Fruit fly (Drosophila melanogaster): ENCODE results near the gene mask.
A peak's percentile ranks its signal among the peaks of the same experiment; 100 is the strongest.

The mask gene

DNA sequence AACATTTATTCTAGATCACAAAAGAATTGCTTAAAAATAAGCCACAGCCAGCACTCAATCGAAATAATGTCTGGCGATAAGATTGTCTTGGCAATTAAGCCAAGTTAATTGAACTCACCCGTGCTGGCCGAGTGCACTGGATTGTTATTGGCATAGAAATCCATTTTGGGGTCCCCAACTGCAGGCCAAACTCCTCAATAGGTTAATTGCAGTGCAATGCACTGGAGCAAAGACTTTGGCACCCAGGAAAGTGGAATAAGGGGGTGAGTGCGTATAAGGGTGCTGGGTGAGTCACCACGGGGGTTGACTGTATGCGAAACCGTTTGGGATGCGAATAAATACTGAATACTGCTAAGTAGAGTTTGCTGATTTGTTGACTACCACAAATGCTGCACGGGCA, 32.6 kb downstream of the mask start:
- no peak for TF ChIP-seq CG8159 (tag; optimal IDR thresholded peaks at IDR 0.05)
- TF ChIP-seq EcR (GFP tag; optimal IDR thresholded peaks at IDR 0.05): no peak
- TF ChIP-seq CG8301 (tag; optimal IDR thresholded peaks at IDR 0.05): no peak
- TF ChIP-seq Pif1A (GFP tag; optimal IDR thresholded peaks at IDR 0.05): no peak
- no peak for TF ChIP-seq Snoo (tag; optimal IDR thresholded peaks at IDR 0.05)

DNA sequence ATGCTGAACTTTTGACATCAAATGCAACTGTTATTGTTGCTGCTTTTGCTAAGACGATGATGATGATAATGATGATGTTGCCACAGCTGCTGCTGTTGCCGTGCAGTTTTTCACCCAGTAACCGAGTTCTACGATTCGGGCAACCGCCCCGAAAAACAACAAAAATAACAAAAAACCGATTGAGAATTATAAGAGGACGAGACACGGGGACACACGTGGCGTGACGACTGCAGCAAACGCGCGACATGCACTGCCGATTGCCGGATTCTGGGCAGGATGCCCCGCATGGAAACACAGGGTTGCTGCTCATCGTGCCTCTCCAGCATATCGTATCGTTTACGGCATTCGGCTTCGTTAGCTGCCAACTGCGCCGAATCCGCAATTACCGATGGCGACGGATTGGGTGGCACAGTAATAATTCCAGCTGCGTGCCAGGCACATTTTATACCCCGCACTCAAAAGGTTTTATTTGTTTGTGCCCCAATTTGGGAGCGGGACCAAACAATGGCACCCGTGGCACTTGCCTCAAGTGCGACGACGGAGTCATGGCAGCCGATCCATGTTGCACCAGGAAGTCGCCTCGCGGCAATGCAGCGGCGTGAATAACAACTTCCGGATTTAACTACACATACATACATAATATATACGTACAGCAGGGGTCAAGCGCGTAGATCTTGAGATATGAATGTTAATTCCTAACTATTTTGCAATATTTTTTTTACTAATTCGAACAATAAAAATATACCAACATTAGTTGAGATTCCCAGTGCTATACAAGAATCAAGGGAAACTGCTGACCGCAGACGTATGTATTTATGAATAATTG, 33.4 kb downstream of the mask start:
- TF ChIP-seq CG4496 (GFP tag; IDR thresholded peaks at IDR 0.05): 0 out of 3 replicates have a peak, but pooled peaks have one; percentile 6
- TF ChIP-seq rn (GFP tag; IDR thresholded peaks at IDR 0.05): no peak
- TF ChIP-seq EcR (GFP tag; optimal IDR thresholded peaks at IDR 0.05): no peak
- TF ChIP-seq CG10348 (GFP tag; IDR thresholded peaks at IDR 0.05): no peak
- TF ChIP-seq CG17806 (tag; optimal IDR thresholded peaks at IDR 0.05): no peak
- TF ChIP-seq Pif1B (GFP tag; optimal IDR thresholded peaks at IDR 0.05): no peak
- TF ChIP-seq D1 (tag; optimal IDR thresholded peaks at IDR 0.05): no peak
- TF ChIP-seq Pif1A (GFP tag; optimal IDR thresholded peaks at IDR 0.05): peak; percentile 49
- TF ChIP-seq CG32121 (GFP tag; IDR thresholded peaks at IDR 0.05): no peak
- TF ChIP-seq CG12605 (GFP tag; IDR thresholded peaks at IDR 0.05): no peak
- TF ChIP-seq Snoo (tag; optimal IDR thresholded peaks at IDR 0.05): no peak
- TF ChIP-seq CG13204 (GFP tag; optimal IDR thresholded peaks at IDR 0.05): no peak
- TF ChIP-seq Ets98B (GFP tag; IDR thresholded peaks at IDR 0.05): 0 out of 2 replicates have a peak, but pooled peaks have one; percentile 5
- no peak for TF ChIP-seq gl (tag; optimal IDR thresholded peaks at IDR 0.05)
- TF ChIP-seq fd96Ca (GFP tag; IDR thresholded peaks at IDR 0.05): peak; percentile 13; the same call in 1 of the 3 replicates
- no peak for TF ChIP-seq CG34367 (tag; optimal IDR thresholded peaks at IDR 0.05)
- peak; percentile 46 for TF ChIP-seq CG8159 (tag; optimal IDR thresholded peaks at IDR 0.05)
- TF ChIP-seq CG15710 (tag; optimal IDR thresholded peaks at IDR 0.05): no peak
- TF ChIP-seq CG8301 (tag; optimal IDR thresholded peaks at IDR 0.05): peak; percentile 20
- peak; percentile 17 for TF ChIP-seq CG9948 (tag; optimal IDR thresholded peaks at IDR 0.05)
- TF ChIP-seq CG14655 (GFP tag; optimal IDR thresholded peaks at IDR 0.05): peak; percentile 30

DNA sequence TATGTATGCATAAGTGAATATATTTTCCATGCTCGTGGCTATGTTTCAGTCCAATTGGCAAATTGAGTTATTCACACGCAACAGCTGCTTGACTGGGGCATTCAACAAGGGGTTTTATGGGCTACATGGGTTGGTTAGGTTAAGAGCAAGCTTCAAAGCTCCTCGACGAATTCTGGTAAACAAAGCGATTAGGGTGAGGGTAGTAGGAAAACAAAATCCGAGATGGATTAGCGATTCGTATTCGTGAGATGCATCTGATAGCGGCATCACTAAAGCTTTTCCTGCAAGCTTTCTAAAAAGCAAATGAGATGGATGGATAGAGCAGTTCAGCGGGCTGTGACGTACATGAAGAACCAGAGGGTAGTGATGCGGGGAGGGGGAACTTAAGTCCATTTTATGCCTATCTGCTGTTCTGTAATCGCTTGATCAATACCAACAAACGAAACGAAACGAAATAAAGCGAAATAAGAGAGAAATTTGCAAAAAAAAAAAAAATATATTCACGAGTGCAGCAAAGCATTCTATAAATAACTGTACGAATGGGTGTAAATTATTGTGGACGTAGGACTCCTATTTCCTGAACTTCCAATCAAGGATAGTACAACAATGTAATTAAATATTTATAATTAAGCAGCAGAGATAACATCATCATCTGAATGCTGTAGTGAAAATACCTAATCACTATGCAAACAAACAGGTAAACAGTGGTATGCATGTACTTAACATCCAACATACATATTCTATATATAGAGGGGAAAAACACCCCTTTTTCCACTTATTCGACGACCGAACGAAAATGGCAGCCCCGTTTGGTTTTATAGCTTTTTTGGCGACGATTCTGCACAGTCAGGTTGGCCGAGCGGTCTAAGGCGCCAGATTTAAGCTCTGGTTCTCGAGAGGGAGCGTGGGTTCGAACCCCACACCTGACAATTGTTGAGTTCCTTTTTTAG, 34.3 kb downstream of the mask start:
- TF ChIP-seq CG10348 (GFP tag; IDR thresholded peaks at IDR 0.05): no peak
- TF ChIP-seq EcR (GFP tag; optimal IDR thresholded peaks at IDR 0.05): no peak
- peak; percentile 3 for TF ChIP-seq Pif1B (GFP tag; optimal IDR thresholded peaks at IDR 0.05)
- no peak for TF ChIP-seq CG34367 (tag; optimal IDR thresholded peaks at IDR 0.05)
- TF ChIP-seq D1 (tag; optimal IDR thresholded peaks at IDR 0.05): no peak
- no peak for TF ChIP-seq CG8159 (tag; optimal IDR thresholded peaks at IDR 0.05)
- no peak for TF ChIP-seq Ets98B (GFP tag; IDR thresholded peaks at IDR 0.05)
- TF ChIP-seq CG32121 (GFP tag; IDR thresholded peaks at IDR 0.05): 0 out of 2 replicates have a peak, but pooled peaks have one; percentile 8
- no peak for TF ChIP-seq Pif1A (GFP tag; optimal IDR thresholded peaks at IDR 0.05)

DNA sequence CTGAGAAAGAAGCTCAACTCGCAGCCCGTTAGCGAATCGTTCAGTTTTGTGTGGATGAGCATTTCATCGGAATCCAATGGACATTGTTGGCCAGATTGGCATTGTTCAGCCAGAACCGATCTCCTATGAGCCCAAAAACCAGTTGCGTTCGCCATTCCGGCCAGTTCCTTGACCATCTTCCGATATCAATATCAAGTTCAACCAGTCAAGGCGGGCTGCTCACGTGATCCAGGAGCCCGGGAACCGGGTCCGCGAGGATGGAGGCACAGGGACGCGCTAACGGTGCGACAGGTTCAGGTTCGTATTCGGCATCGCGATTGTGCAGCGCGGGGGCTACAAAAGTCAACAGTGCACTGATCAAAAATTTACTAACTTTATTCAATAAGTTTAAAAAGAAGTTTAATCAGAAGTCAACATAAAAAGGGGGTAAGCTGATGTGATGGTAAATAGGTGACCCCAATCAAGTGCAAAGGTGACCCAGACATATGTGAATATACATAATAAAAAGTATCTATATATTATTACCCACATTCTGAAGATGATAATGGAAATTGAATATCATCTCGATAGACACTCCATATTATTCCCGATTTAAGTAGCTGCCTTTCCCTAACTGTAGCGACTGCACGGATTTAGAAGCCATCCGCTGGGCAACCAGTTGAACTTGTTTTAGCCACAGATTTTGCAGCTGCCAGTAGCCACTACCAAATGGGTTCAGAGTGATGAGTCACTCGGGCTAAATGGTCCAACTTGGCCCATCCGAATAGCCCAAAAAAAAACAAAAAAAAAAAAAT, 36.6 kb downstream of the mask start:
- TF ChIP-seq Pif1B (GFP tag; optimal IDR thresholded peaks at IDR 0.05): peak; percentile 88
- peak; percentile 97 for TF ChIP-seq EcR (GFP tag; optimal IDR thresholded peaks at IDR 0.05)
- TF ChIP-seq rn (GFP tag; IDR thresholded peaks at IDR 0.05): peak; percentile 40; the same call in 1 of the 2 replicates
- no peak for TF ChIP-seq CG10348 (GFP tag; IDR thresholded peaks at IDR 0.05)
- TF ChIP-seq CG8301 (tag; optimal IDR thresholded peaks at IDR 0.05): peak; percentile 83
- TF ChIP-seq Ets98B (GFP tag; IDR thresholded peaks at IDR 0.05): no peak; the same call in none of the 2 replicates
- TF ChIP-seq CG15710 (tag; optimal IDR thresholded peaks at IDR 0.05): peak; percentile 93
- TF ChIP-seq gl (tag; optimal IDR thresholded peaks at IDR 0.05): peak; percentile 68
- TF ChIP-seq Snoo (tag; optimal IDR thresholded peaks at IDR 0.05): peak; percentile 80
- peak; percentile 66 for TF ChIP-seq D1 (tag; optimal IDR thresholded peaks at IDR 0.05)
- peak; percentile 51 for TF ChIP-seq CG32121 (GFP tag; IDR thresholded peaks at IDR 0.05)
- TF ChIP-seq CG9948 (tag; optimal IDR thresholded peaks at IDR 0.05): peak; percentile 88
- peak; percentile 86 for TF ChIP-seq Pif1A (GFP tag; optimal IDR thresholded peaks at IDR 0.05)
- TF ChIP-seq CG12605 (GFP tag; IDR thresholded peaks at IDR 0.05): peak; percentile 60
- TF ChIP-seq fd96Ca (GFP tag; IDR thresholded peaks at IDR 0.05): peak; percentile 83
- TF ChIP-seq CG17806 (tag; optimal IDR thresholded peaks at IDR 0.05): peak; percentile 85
- peak; percentile 85 for TF ChIP-seq CG34367 (tag; optimal IDR thresholded peaks at IDR 0.05)
- TF ChIP-seq CG13204 (GFP tag; optimal IDR thresholded peaks at IDR 0.05): peak; percentile 84
- peak; percentile 93 for TF ChIP-seq CG8159 (tag; optimal IDR thresholded peaks at IDR 0.05)
- TF ChIP-seq CG14655 (GFP tag; optimal IDR thresholded peaks at IDR 0.05): peak; percentile 91
- TF ChIP-seq CG4496 (GFP tag; IDR thresholded peaks at IDR 0.05): peak; percentile 71

All from whole organism, pupa.